Worm (Caenorhabditis elegans): Measurements from ENCODE around the gene F28C1.3.

DNA sequence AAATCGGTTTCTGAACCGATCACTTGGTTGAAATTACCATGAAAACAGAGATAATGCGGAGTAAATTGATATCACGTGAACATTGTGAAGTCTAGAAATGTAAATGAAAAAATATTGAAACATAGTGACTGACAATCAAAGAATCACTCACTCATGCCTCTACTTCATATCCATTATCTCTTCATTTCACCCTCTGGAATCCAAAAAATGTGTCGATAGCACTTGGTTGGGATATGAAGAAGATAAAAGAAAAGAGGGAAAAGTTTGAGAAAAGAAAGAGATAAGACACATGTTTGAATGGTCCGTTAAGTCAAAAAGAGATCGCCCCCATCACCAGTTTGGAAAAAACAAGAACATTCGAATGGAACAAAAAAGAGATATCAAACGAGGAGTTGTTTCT is 49.3 kb downstream of the F28C1.3 start:
- TF ChIP-seq nhr-67 (tag; optimal IDR thresholded peaks at IDR 0.05) = no peak
- no peak for TF ChIP-seq elt-1 (tag; optimal IDR thresholded peaks at IDR 0.05)
- TF ChIP-seq daf-12 (tag; optimal IDR thresholded peaks at IDR 0.05) = no peak
- no peak for TF ChIP-seq ztf-11 (tag; optimal IDR thresholded peaks at IDR 0.05)
- no peak for TF ChIP-seq ztf-4 (tag; optimal IDR thresholded peaks at IDR 0.05)
